Worm (Caenorhabditis elegans) whole organism, L2 larva: ENCODE results near the gene Y7A5A.2.

Source experiments
- Y55F3AM.14 ChIP-seq: fragments of 200-800 bp; sonication (Bioruptor generic); optimal IDR thresholded peaks from 2 replicates; lab custom pipeline; 2018; ENCODE audit warnings: mild to moderate bottlenecking, missing genetic modification characterization, missing compliant biosample characterization
- fos-1 ChIP-seq: fragments of 150-350 bp; optimal IDR thresholded peaks from 2 replicates; lab custom pipeline; 2014; ENCODE audit warnings: missing biosample characterization, missing genetic modification characterization
- nhr-11 ChIP-seq: fragments of 150-350 bp; optimal IDR thresholded peaks from 2 replicates; lab custom pipeline; 2014; ENCODE audit warnings: missing biosample characterization, missing genetic modification characterization
- snpc-4 ChIP-seq: fragments of 150-350 bp; optimal IDR thresholded peaks from 2 replicates; lab custom pipeline; 2014; ENCODE audit warnings: missing biosample characterization, missing genetic modification characterization

ce11 chrX:15771411-15771810, 1.1 kb downstream of the Y7A5A.2 start, which contains the start of gene Y7A5A.1:
- TF ChIP-seq fos-1 (tag; lab: Kevin White, UChicago) (peak; percentile 66), nhr-11 (tag; lab: Kevin White, UChicago) (no peak), Y55F3AM.14 (GFP tag; lab: Kevin White, UChicago) (no peak), snpc-4 (tag; lab: Kevin White, UChicago) (no peak)
